Worm (Caenorhabditis elegans) whole organism, L1 larva: ENCODE results near the gene rsp-4.

ENCODE experiments used
- C16A3.4 ChIP-seq: fragments of 150-350 bp; optimal IDR thresholded peaks from 2 replicates; lab custom pipeline; 2014; ENCODE audit warnings: missing biosample characterization, missing genetic modification characterization
- F16B12.6 ChIP-seq: fragments of 150-350 bp; optimal IDR thresholded peaks from 2 replicates; lab custom pipeline; 2014; ENCODE audit warnings: missing biosample characterization, missing genetic modification characterization
- aha-1 ChIP-seq: fragments of 150-350 bp; optimal IDR thresholded peaks from 2 replicates; lab custom pipeline; 2014; ENCODE audit warnings: missing biosample characterization, missing genetic modification characterization
- alr-1 ChIP-seq: fragments of 200-800 bp; sonication (Bioruptor generic); optimal IDR thresholded peaks from 2 replicates; lab custom pipeline; 2018; ENCODE audit warnings: borderline replicate concordance, mild to moderate bottlenecking, missing genetic modification characterization, missing compliant biosample characterization
- aly-2 ChIP-seq: fragments of 150-350 bp; optimal IDR thresholded peaks from 2 replicates; lab custom pipeline; 2014; ENCODE audit warnings: missing biosample characterization, missing genetic modification characterization
- blmp-1 ChIP-seq: fragments of 150-350 bp; optimal IDR thresholded peaks from 2 replicates; lab custom pipeline; 2014; ENCODE audit warnings: missing biosample characterization, missing genetic modification characterization
- ceh-63 ChIP-seq: fragments of 200-800 bp; sonication (Bioruptor generic); optimal IDR thresholded peaks from 2 replicates; lab custom pipeline; 2018; ENCODE audit warnings: mild to moderate bottlenecking, missing genetic modification characterization, missing compliant biosample characterization
- ceh-8 ChIP-seq: fragments of 200-800 bp; sonication (Bioruptor generic); optimal IDR thresholded peaks from 2 replicates; lab custom pipeline; 2018; ENCODE audit warnings: mild to moderate bottlenecking, missing genetic modification characterization, moderate library complexity, missing compliant biosample characterization
- ceh-82 ChIP-seq, 3 experiments: fragments of 150-350 bp in 1 of 3; sonication (generic microtip) in 2 of 3; optimal IDR thresholded peaks; 2 replicates each; lab custom pipeline; 2014 to 2017; ENCODE audit warnings: missing biosample characterization in 3 of 3, missing genetic modification characterization in 3 of 3
- ceh-88 ChIP-seq: fragments of 200-800 bp; sonication (Bioruptor generic); IDR thresholded peaks from 2 replicates; pipeline ENCODE4 v1.3.6; 2022; ENCODE audit warnings: missing genetic modification characterization, missing compliant biosample characterization
- ces-1 ChIP-seq: fragments of 150-350 bp; optimal IDR thresholded peaks from 2 replicates; lab custom pipeline; 2014; ENCODE audit warnings: missing biosample characterization, missing genetic modification reagents, missing genetic modification characterization
- dpl-1 ChIP-seq, 3 experiments: fragments of 150-350 bp in 2 of 3; sonication (generic microtip) in 1 of 3; optimal IDR thresholded peaks; 2 replicates each; lab custom pipeline; 2014 to 2017; ENCODE audit warnings: missing biosample characterization in 3 of 3, missing genetic modification characterization in 3 of 3, missing genetic modification reagents in 3 of 3
- egl-27 ChIP-seq, 2 experiments: fragments of 150-350 bp in 1 of 2; sonication (generic microtip); optimal IDR thresholded peaks; 3 replicates each; lab custom pipeline; 2017 to 2018; ENCODE audit warnings: missing biosample characterization in 2 of 2, missing genetic modification characterization in 2 of 2, missing genetic modification reagents in 2 of 2
- ets-5 ChIP-seq: fragments of 200-800 bp; sonication (Bioruptor generic); IDR thresholded peaks from 2 replicates; pipeline ENCODE4 v1.3.6; 2022; ENCODE audit warnings: missing genetic modification characterization, missing compliant biosample characterization
- fkh-8 ChIP-seq: sonication (generic microtip); optimal IDR thresholded peaks from 2 replicates; lab custom pipeline; 2016; ENCODE audit warnings: mild to moderate bottlenecking, missing genetic modification characterization, missing compliant biosample characterization
- fos-1 ChIP-seq: fragments of 150-350 bp; optimal IDR thresholded peaks from 2 replicates; lab custom pipeline; 2014; ENCODE audit warnings: missing biosample characterization, missing genetic modification characterization
- hlh-17 ChIP-seq: fragments of 200-800 bp; sonication (Bioruptor generic); optimal IDR thresholded peaks from 2 replicates; lab custom pipeline; 2018; ENCODE audit warnings: missing genetic modification characterization, mild to moderate bottlenecking, missing compliant biosample characterization, moderate library complexity, borderline replicate concordance
- hlh-4 ChIP-seq: sonication (generic microtip); optimal IDR thresholded peaks from 2 replicates; lab custom pipeline; 2016; ENCODE audit warnings: mild to moderate bottlenecking, missing genetic modification characterization, missing compliant biosample characterization
- hpl-2 ChIP-seq: fragments of 150-350 bp; optimal IDR thresholded peaks from 2 replicates; lab custom pipeline; 2014; ENCODE audit warnings: missing biosample characterization, missing genetic modification reagents, missing genetic modification characterization
- isw-1 ChIP-seq: fragments of 200-800 bp; sonication (Bioruptor generic); IDR thresholded peaks from 2 replicates; pipeline ENCODE4 v1.3.6; 2022; ENCODE audit warnings: missing genetic modification characterization, missing compliant biosample characterization
- lin-15B ChIP-seq: fragments of 150-350 bp; sonication (generic microtip); optimal IDR thresholded peaks from 3 replicates; lab custom pipeline; 2014; ENCODE audit warnings: missing biosample characterization, missing genetic modification characterization
- lin-35 ChIP-seq, 2 experiments: fragments of 150-350 bp; optimal IDR thresholded peaks; 2 replicates each; lab custom pipeline; 2014; ENCODE audit warnings: missing biosample characterization in 2 of 2, missing genetic modification characterization in 2 of 2, missing genetic modification reagents in 2 of 2
- lin-39 ChIP-seq: fragments of 150-350 bp; optimal IDR thresholded peaks from 2 replicates; lab custom pipeline; 2014; ENCODE audit warnings: missing biosample characterization, missing genetic modification reagents, missing genetic modification characterization
- lir-3 ChIP-seq: sonication (generic microtip); optimal IDR thresholded peaks from 2 replicates; lab custom pipeline; 2016; ENCODE audit warnings: mild to moderate bottlenecking, missing genetic modification characterization, moderate library complexity, missing compliant biosample characterization; ENCODE audit not compliant: poor library complexity
- mab-9 ChIP-seq: fragments of 200-800 bp; sonication (Bioruptor generic); IDR thresholded peaks from 2 replicates; pipeline ENCODE4 v1.3.6; 2022; ENCODE audit warnings: missing genetic modification reagents, missing genetic modification characterization, missing compliant biosample characterization
- mdl-1 ChIP-seq, 2 experiments: fragments of 150-350 bp; optimal IDR thresholded peaks; 2 replicates each; lab custom pipeline; 2014 to 2017; ENCODE audit warnings: missing biosample characterization in 2 of 2, missing genetic modification characterization in 2 of 2, inconsistent platforms in 1 of 2
- mep-1 ChIP-seq: fragments of 150-350 bp; optimal IDR thresholded peaks from 2 replicates; lab custom pipeline; 2014; ENCODE audit warnings: missing biosample characterization, missing genetic modification characterization
- nhr-11 ChIP-seq: fragments of 150-350 bp; optimal IDR thresholded peaks from 2 replicates; lab custom pipeline; 2014; ENCODE audit warnings: missing biosample characterization, missing genetic modification characterization
- nhr-12 ChIP-seq: sonication (generic microtip); optimal IDR thresholded peaks from 2 replicates; lab custom pipeline; 2017; ENCODE audit warnings: missing biosample characterization, missing genetic modification characterization
- nhr-19 ChIP-seq: fragments of 200-800 bp; sonication (Bioruptor generic); conservative IDR thresholded peaks from 2 replicates; pipeline ENCODE4 v1.3.6; 2022; ENCODE audit warnings: missing genetic modification characterization, missing compliant biosample characterization
- nhr-20 ChIP-seq: sonication (generic microtip); optimal IDR thresholded peaks from 2 replicates; lab custom pipeline; 2016; ENCODE audit warnings: mild to moderate bottlenecking, missing genetic modification characterization, missing compliant biosample characterization
- nhr-47 ChIP-seq: sonication (generic microtip); optimal IDR thresholded peaks from 2 replicates; lab custom pipeline; 2016; ENCODE audit warnings: mild to moderate bottlenecking, missing genetic modification characterization, moderate library complexity, missing compliant biosample characterization
- nhr-71 ChIP-seq: sonication (generic microtip); optimal IDR thresholded peaks from 2 replicates; lab custom pipeline; 2016; ENCODE audit warnings: mild to moderate bottlenecking, missing genetic modification characterization, moderate library complexity, missing compliant biosample characterization
- nhr-76 ChIP-seq: sonication (generic microtip); optimal IDR thresholded peaks from 2 replicates; lab custom pipeline; 2017; ENCODE audit warnings: missing biosample characterization, missing genetic modification characterization
- pax-3 ChIP-seq: fragments of 200-800 bp; sonication (Bioruptor generic); optimal IDR thresholded peaks from 2 replicates; lab custom pipeline; 2018; ENCODE audit warnings: mild to moderate bottlenecking, missing genetic modification characterization, moderate library complexity, missing compliant biosample characterization
- pqm-1 ChIP-seq: sonication (generic microtip); optimal IDR thresholded peaks from 3 replicates; lab custom pipeline; 2017; ENCODE audit warnings: missing biosample characterization, missing genetic modification characterization
- rnt-1 ChIP-seq: sonication (generic microtip); optimal IDR thresholded peaks from 2 replicates; lab custom pipeline; 2016; ENCODE audit warnings: mild to moderate bottlenecking, missing genetic modification characterization, moderate library complexity, missing compliant biosample characterization
- skn-1 ChIP-seq: fragments of 150-350 bp; optimal IDR thresholded peaks from 2 replicates; lab custom pipeline; 2014; ENCODE audit warnings: missing biosample characterization, missing genetic modification characterization
- snpc-4 ChIP-seq: fragments of 150-350 bp; optimal IDR thresholded peaks from 2 replicates; lab custom pipeline; 2014; ENCODE audit warnings: missing biosample characterization, missing genetic modification characterization
- snu-23 ChIP-seq: sonication (generic microtip); optimal IDR thresholded peaks from 2 replicates; lab custom pipeline; 2016; ENCODE audit warnings: missing genetic modification characterization, missing compliant biosample characterization
- sox-4 ChIP-seq: sonication (generic microtip); optimal IDR thresholded peaks from 2 replicates; lab custom pipeline; 2016; ENCODE audit warnings: missing genetic modification characterization, missing compliant biosample characterization
- sptf-1 ChIP-seq: fragments of 150-350 bp; optimal IDR thresholded peaks from 2 replicates; lab custom pipeline; 2014; ENCODE audit warnings: missing biosample characterization, missing genetic modification characterization
- sup-37 ChIP-seq: fragments of 200-800 bp; sonication (Bioruptor generic); optimal IDR thresholded peaks from 2 replicates; lab custom pipeline; 2018; ENCODE audit warnings: mild to moderate bottlenecking, missing genetic modification characterization, missing compliant biosample characterization
- swsn-7 ChIP-seq: sonication (generic microtip); optimal IDR thresholded peaks from 2 replicates; lab custom pipeline; 2016; ENCODE audit warnings: missing genetic modification characterization, missing compliant biosample characterization
- tlp-1 ChIP-seq: fragments of 150-350 bp; optimal IDR thresholded peaks from 2 replicates; lab custom pipeline; 2014; ENCODE audit warnings: missing biosample characterization, missing genetic modification characterization
- unc-130 ChIP-seq: fragments of 150-350 bp; optimal IDR thresholded peaks from 2 replicates; lab custom pipeline; 2017; ENCODE audit warnings: missing biosample characterization, missing genetic modification characterization, inconsistent platforms
- unc-30 ChIP-seq: sonication (generic microtip); optimal IDR thresholded peaks from 2 replicates; lab custom pipeline; 2017; ENCODE audit warnings: missing biosample characterization, missing genetic modification characterization
- unc-62 ChIP-seq: fragments of 150-350 bp; optimal IDR thresholded peaks from 2 replicates; lab custom pipeline; 2014; ENCODE audit warnings: missing biosample characterization, missing genetic modification reagents, missing genetic modification characterization
- unc-86 ChIP-seq: sonication (generic microtip); optimal IDR thresholded peaks from 2 replicates; lab custom pipeline; 2016; ENCODE audit warnings: missing genetic modification characterization, missing compliant biosample characterization
- vab-15 ChIP-seq: sonication (generic microtip); optimal IDR thresholded peaks from 2 replicates; lab custom pipeline; 2017; ENCODE audit warnings: missing genotype, mild to moderate bottlenecking, missing genetic modification characterization, missing compliant biosample characterization
- xbp-1 ChIP-seq: sonication (generic microtip); optimal IDR thresholded peaks from 2 replicates; lab custom pipeline; 2016; ENCODE audit warnings: missing genetic modification characterization, missing compliant biosample characterization
- zip-4 ChIP-seq: fragments of 200-800 bp; sonication (Bioruptor generic); optimal IDR thresholded peaks from 2 replicates; lab custom pipeline; 2018; ENCODE audit warnings: mild to moderate bottlenecking, missing genetic modification characterization, moderate library complexity, missing compliant biosample characterization
- ztf-11 ChIP-seq, 2 experiments: sonication (generic microtip); optimal IDR thresholded peaks; 2 replicates each; lab custom pipeline; 2016 to 2017; ENCODE audit warnings: missing genetic modification characterization in 2 of 2, missing biosample characterization in 1 of 2, missing compliant biosample characterization in 1 of 2

The rsp-4 gene

DNA sequence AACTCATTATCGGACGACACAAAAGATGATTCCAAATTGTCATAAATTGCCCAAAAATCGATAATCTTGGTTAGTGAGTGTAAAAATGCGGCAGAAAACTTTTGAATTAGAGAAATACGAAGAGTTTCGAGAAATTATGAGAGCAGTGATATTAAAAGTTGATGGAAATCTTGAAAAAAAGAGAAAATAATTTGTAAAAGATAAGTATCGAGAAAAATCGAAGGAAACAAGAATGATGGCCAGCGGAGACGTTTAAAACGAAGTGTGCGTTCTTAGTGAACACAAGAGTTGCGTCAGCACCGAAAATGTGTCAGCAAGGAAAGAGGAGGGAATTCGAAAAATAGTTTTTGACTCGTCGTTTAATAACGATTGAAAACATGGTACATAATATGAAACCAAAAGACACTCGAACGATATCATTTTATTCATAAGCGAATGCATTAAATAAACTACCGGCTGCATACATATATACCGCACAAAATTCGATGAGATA is 1.2 kb upstream of the rsp-4 start, which contains the start of gene ndx-6:
TSS of gene ndx-6 (minus strand) at position 51 of the 493 bp plus-strand sequence.
- TF ChIP-seq unc-30 (tag; lab: Kevin White, UChicago): no peak
- TF ChIP-seq ztf-11 (tag; optimal IDR thresholded peaks at IDR 0.05; lab: Kevin White, UChicago): peak in 1 of 2 experiments; percentile 27
- TF ChIP-seq hlh-4 (tag; lab: Kevin White, UChicago): no peak
- TF ChIP-seq hpl-2 (GFP tag; lab: Kevin White, UChicago): no peak
- TF ChIP-seq lin-35 (GFP tag; optimal IDR thresholded peaks at IDR 0.05; lab: Kevin White, UChicago): peak; percentile 99 to 100
- peak; percentile 81 for TF ChIP-seq blmp-1
- no peak for TF ChIP-seq sptf-1 (tag; lab: Kevin White, UChicago)
- no peak for TF ChIP-seq hlh-17 (GFP tag; lab: Kevin White, UChicago)
- peak; percentile 7 for TF ChIP-seq pax-3 (tag; lab: Kevin White, UChicago)
- peak; percentile 90 for TF ChIP-seq nhr-47
- TF ChIP-seq ces-1 (GFP tag; lab: Kevin White, UChicago): no peak
- no peak for TF ChIP-seq aha-1 (tag; lab: Kevin White, UChicago)
- TF ChIP-seq mep-1 (tag; lab: Kevin White, UChicago): peak; percentile 92
- TF ChIP-seq snu-23 (GFP tag; lab: Kevin White, UChicago): peak; percentile 93
- peak; percentile 83 for TF ChIP-seq unc-130 (tag; lab: Kevin White, UChicago)
- TF ChIP-seq vab-15 (tag; lab: Kevin White, UChicago): no peak
- peak; percentile 59 for TF ChIP-seq lin-15B (tag; lab: Kevin White, UChicago)
- TF ChIP-seq swsn-7 (tag; lab: Kevin White, UChicago): peak; percentile 87
- TF ChIP-seq skn-1 (tag; lab: Kevin White, UChicago): peak; percentile 82
- TF ChIP-seq ceh-8 (GFP tag; lab: Kevin White, UChicago): no peak
- TF ChIP-seq aly-2 (tag; lab: Kevin White, UChicago): peak; percentile 82
- TF ChIP-seq fkh-8: peak; percentile 80
- no peak for TF ChIP-seq tlp-1 (tag; lab: Kevin White, UChicago)
- TF ChIP-seq F16B12.6 (tag; lab: Kevin White, UChicago): peak; percentile 67
- peak; percentile 74 for TF ChIP-seq isw-1
- peak; percentile 62 for TF ChIP-seq lir-3 (tag; lab: Kevin White, UChicago)
- TF ChIP-seq ceh-82 (tag; optimal IDR thresholded peaks at IDR 0.05; lab: Kevin White, UChicago): peak; percentile 81 to 88 (median 84)
- peak; percentile 64 for TF ChIP-seq nhr-11 (tag; lab: Kevin White, UChicago)
- peak; percentile 78 for TF ChIP-seq snpc-4 (tag; lab: Kevin White, UChicago)
- TF ChIP-seq mdl-1 (tag; optimal IDR thresholded peaks at IDR 0.05; lab: Kevin White, UChicago): peak in 1 of 2 experiments; percentile 65
- TF ChIP-seq unc-62 (GFP tag; lab: Kevin White, UChicago): no peak
- no peak for TF ChIP-seq sup-37 (GFP tag; lab: Kevin White, UChicago)
- TF ChIP-seq zip-4 (GFP tag; lab: Kevin White, UChicago): peak; percentile 36
- no peak for TF ChIP-seq nhr-76 (tag; lab: Kevin White, UChicago)
- TF ChIP-seq lin-39: peak; percentile 65
- peak; percentile 99 for TF ChIP-seq dpl-1 (GFP tag; optimal IDR thresholded peaks at IDR 0.05; lab: Kevin White, UChicago)
- TF ChIP-seq sox-4 (tag; lab: Kevin White, UChicago): peak; percentile 32
- peak; percentile 87 for TF ChIP-seq nhr-19 (GFP tag; lab: Robert Waterston, UW)
- peak; percentile 88 for TF ChIP-seq xbp-1 (tag; lab: Kevin White, UChicago)
- TF ChIP-seq mab-9 (GFP tag; lab: Robert Waterston, UW): peak; percentile 39; the same call in 1 of the 2 replicates
- TF ChIP-seq pqm-1 (tag; lab: Kevin White, UChicago): no peak
- TF ChIP-seq ets-5: no peak
- TF ChIP-seq nhr-20 (tag; lab: Kevin White, UChicago): peak; percentile 91
- peak; percentile 90 for TF ChIP-seq C16A3.4 (tag; lab: Kevin White, UChicago)
- TF ChIP-seq fos-1 (tag; lab: Kevin White, UChicago): peak; percentile 76
- no peak for TF ChIP-seq alr-1 (tag; lab: Kevin White, UChicago)
- TF ChIP-seq rnt-1 (tag; lab: Kevin White, UChicago): peak; percentile 93
- peak; percentile 76 for TF ChIP-seq unc-86 (tag; lab: Kevin White, UChicago)
- peak; percentile 90 for TF ChIP-seq nhr-71 (tag; lab: Kevin White, UChicago)
- no peak for TF ChIP-seq nhr-12 (tag; lab: Kevin White, UChicago)
- TF ChIP-seq egl-27 (tag; optimal IDR thresholded peaks at IDR 0.05; lab: Kevin White, UChicago): no peak
- TF ChIP-seq ceh-88: no peak
- no peak for TF ChIP-seq ceh-63 (GFP tag; lab: Kevin White, UChicago)
